Worm (Caenorhabditis elegans): ENCODE measurements around the gene ceh-7.

- TF ChIP-seq mxl-2 (GFP tag; conservative IDR thresholded peaks at IDR 0.05) (no peak), ztf-11 (tag; optimal IDR thresholded peaks at IDR 0.05) (no peak), ceh-28 (tag; optimal IDR thresholded peaks at IDR 0.05) (no peak), nhr-76 (tag; optimal IDR thresholded peaks at IDR 0.05) (no peak), ceh-32 (tag; optimal IDR thresholded peaks at IDR 0.05; ENCODE audit: poor library complexity) (no peak)
These were observed 23.8 kb downstream of the ceh-7 start for ce11 chrII:8679799-8680198.
